Fruit fly (Drosophila melanogaster) whole organism, adult: Measurements from ENCODE around the gene CG34039.

Source experiments
- CG11617 ChIP-seq: fragments of 200-800 bp; sonication (Bioruptor generic); optimal IDR thresholded peaks from 2 replicates; lab custom pipeline; 2017; ENCODE audit warnings: mild to moderate bottlenecking, missing biosample characterization, missing genetic modification reagents, missing genetic modification characterization
- CG12768 ChIP-seq: fragments of 200-800 bp; sonication (Bioruptor generic); optimal IDR thresholded peaks from 2 replicates; lab custom pipeline; 2017; ENCODE audit warnings: missing biosample characterization, missing genetic modification characterization, mild to moderate bottlenecking, moderate library complexity, missing genetic modification reagents
- CG14711 ChIP-seq: fragments of 200-800 bp; sonication (Bioruptor generic); optimal IDR thresholded peaks from 2 replicates; lab custom pipeline; 2018; ENCODE audit warnings: missing biosample characterization, mild to moderate bottlenecking, missing genetic modification characterization, moderate library complexity
- CG33017 ChIP-seq: fragments of 200-800 bp; sonication (Bioruptor generic); optimal IDR thresholded peaks from 2 replicates; lab custom pipeline; 2018; ENCODE audit warnings: missing biosample characterization, mild to moderate bottlenecking, missing genetic modification characterization, moderate library complexity
- CG5204 ChIP-seq: fragments of 200-800 bp; sonication (Bioruptor generic); optimal IDR thresholded peaks from 2 replicates; lab custom pipeline; 2016; ENCODE audit warnings: missing biosample characterization, missing genetic modification characterization
- CG7045 ChIP-seq: fragments of 200-800 bp; sonication (Bioruptor generic); optimal IDR thresholded peaks from 2 replicates; lab custom pipeline; 2017; ENCODE audit warnings: missing biosample characterization, mild to moderate bottlenecking, missing genetic modification characterization
- Hr96 ChIP-seq: fragments of 200-800 bp; sonication (Bioruptor generic); optimal IDR thresholded peaks from 2 replicates; lab custom pipeline; 2016; ENCODE audit warnings: missing biosample characterization, missing genetic modification characterization
- Mnt ChIP-seq: fragments of 200-800 bp; sonication (Bioruptor generic); optimal IDR thresholded peaks from 2 replicates; lab custom pipeline; 2016; ENCODE audit warnings: missing biosample characterization, mild to moderate bottlenecking, missing genetic modification characterization
- kay ChIP-seq: fragments of 200-800 bp; sonication (Bioruptor generic); peaks from one replicate; lab custom pipeline; 2016; ENCODE audit warnings: missing biosample characterization, missing genetic modification characterization, borderline replicate concordance
- pad ChIP-seq: fragments of 200-800 bp; sonication (Bioruptor generic); optimal IDR thresholded peaks from 3 replicates; lab custom pipeline; 2017; ENCODE audit warnings: missing biosample characterization, missing genetic modification characterization, mild to moderate bottlenecking, moderate library complexity, missing genetic modification reagents
- tj ChIP-seq: fragments of 200-800 bp; sonication (Bioruptor generic); optimal IDR thresholded peaks from 3 replicates; lab custom pipeline; 2017; ENCODE audit warnings: missing biosample characterization, mild to moderate bottlenecking, missing genetic modification characterization, moderate library complexity

dm6 chr3L:14552925-14553239, 6.9 kb upstream of the CG34039 start:
- no peak for TF ChIP-seq tj (GFP tag; lab: Kevin White, UChicago)
- no peak for TF ChIP-seq kay (GFP tag; lab: Kevin White, UChicago)
- no peak for TF ChIP-seq Hr96 (GFP tag; lab: Kevin White, UChicago)
- no peak for TF ChIP-seq CG14711 (tag; lab: Kevin White, UChicago)
- TF ChIP-seq CG12768 (GFP tag; lab: Kevin White, UChicago): no peak
- no peak for TF ChIP-seq Mnt (GFP tag; lab: Kevin White, UChicago)
- no peak for TF ChIP-seq CG11617 (GFP tag; lab: Kevin White, UChicago)
- no peak for TF ChIP-seq pad (GFP tag; lab: Kevin White, UChicago)
- no peak for TF ChIP-seq CG7045 (GFP tag; lab: Kevin White, UChicago)
- no peak for TF ChIP-seq CG5204 (GFP tag; lab: Kevin White, UChicago)
- no peak for TF ChIP-seq CG33017
